Fruit fly (Drosophila melanogaster): ENCODE data around the gene CG4186.

DNA sequence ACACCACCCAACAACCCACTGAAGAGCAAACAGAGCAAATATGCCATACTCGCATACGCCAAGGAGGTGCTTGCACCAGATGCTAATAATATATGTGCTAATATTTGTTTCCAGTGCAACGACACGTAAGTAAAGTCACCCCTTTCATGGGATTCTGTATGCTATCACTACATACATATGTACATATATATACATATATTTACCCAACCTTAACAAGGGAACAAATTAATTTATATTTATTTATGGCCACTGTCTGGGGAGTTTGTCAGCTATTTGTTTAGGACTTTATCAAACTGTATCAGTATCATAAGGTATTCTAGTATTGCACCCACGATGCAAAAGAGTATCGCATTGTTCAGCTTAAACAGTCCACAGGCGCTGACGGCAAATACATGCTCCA is 32.0 kb upstream of the CG4186 start:
- TF ChIP-seq CG8478 (optimal IDR thresholded peaks at IDR 0.05) (no peak), CTCF (optimal IDR thresholded peaks at IDR 0.05) (no peak)

Measured in S2 (cell line).